Fruit fly (Drosophila melanogaster): Measurements from ENCODE around the gene CG34174.

DNA sequence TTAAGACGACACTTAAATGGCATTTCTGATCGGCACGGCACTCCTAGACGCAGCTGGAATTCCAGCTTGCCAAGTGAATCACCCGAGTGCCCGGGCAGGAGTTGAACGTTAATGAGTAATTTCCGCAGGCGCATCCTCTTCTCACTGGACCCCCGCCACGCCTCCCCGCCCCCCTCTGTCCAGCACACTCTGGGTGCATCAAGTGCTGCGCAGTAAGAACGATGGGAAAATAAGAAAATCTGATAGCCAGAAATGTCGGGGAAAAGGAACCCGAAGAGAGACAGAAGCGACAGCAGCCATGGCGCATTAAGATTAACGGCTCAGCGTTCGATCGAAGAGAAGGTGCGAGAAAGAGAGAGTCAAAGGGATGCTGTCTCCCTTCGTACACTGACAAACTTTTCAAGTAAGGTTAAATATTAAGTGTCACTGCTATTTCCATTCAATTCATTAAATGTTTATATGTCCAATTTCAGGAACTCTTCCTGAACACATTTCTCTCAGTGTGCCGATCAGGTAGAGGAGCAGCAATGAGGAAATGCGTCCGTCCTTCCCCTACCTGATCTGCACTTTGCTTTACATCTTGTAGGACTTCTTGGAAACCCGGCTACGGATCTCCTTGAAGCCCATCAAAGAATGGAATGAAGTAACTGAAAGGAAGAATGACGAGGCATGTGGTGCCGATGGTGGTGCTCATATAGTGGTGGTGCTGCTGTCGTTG lies 49.4 kb upstream of the CG34174 start:
- peak; percentile 84 for TF ChIP-seq CG11902 (GFP tag; optimal IDR thresholded peaks at IDR 0.05)
- TF ChIP-seq Lpt (GFP tag; optimal IDR thresholded peaks at IDR 0.05), result peak; percentile 84
- peak; percentile 75 for TF ChIP-seq CG16779 (tag; optimal IDR thresholded peaks at IDR 0.05)
- peak; percentile 96 for TF ChIP-seq Eip75B (GFP tag; optimal IDR thresholded peaks at IDR 0.05)
- peak; percentile 61 for TF ChIP-seq CG15336 (GFP tag; IDR thresholded peaks at IDR 0.05)
- peak; percentile 83 for TF ChIP-seq OdsH (GFP tag; optimal IDR thresholded peaks at IDR 0.05)
- TF ChIP-seq Hr38 (GFP tag; optimal IDR thresholded peaks at IDR 0.05), result no peak
- peak; percentile 92 for TF ChIP-seq CG6792 (GFP tag; optimal IDR thresholded peaks at IDR 0.05)
- TF ChIP-seq topi (GFP tag; optimal IDR thresholded peaks at IDR 0.05), result peak; percentile 96
- TF ChIP-seq svp (GFP tag), result peak; percentile 97
- peak; percentile 90 for TF ChIP-seq fd59A (GFP tag; optimal IDR thresholded peaks at IDR 0.05)
- TF ChIP-seq Ets21C (GFP tag; optimal IDR thresholded peaks at IDR 0.05), result peak; percentile 86
- TF ChIP-seq Eip78C (GFP tag), result peak; percentile 98
- TF ChIP-seq CG6854 (GFP tag; optimal IDR thresholded peaks at IDR 0.05), result peak; percentile 87

All from whole organism, prepupa.